Worm (Caenorhabditis elegans) whole organism, late embryonic: ENCODE measurements around the gene gst-16.

Experiments used
- ceh-6 ChIP-seq: fragments of 200-800 bp; sonication (Bioruptor generic); optimal IDR thresholded peaks from 2 replicates; lab custom pipeline; 2018; ENCODE audit warnings: mild to moderate bottlenecking, missing genetic modification characterization, missing compliant biosample characterization
- nhr-11 ChIP-seq: fragments of 150-350 bp; optimal IDR thresholded peaks from 2 replicates; lab custom pipeline; 2014; ENCODE audit warnings: missing biosample characterization, missing genetic modification characterization

DNA sequence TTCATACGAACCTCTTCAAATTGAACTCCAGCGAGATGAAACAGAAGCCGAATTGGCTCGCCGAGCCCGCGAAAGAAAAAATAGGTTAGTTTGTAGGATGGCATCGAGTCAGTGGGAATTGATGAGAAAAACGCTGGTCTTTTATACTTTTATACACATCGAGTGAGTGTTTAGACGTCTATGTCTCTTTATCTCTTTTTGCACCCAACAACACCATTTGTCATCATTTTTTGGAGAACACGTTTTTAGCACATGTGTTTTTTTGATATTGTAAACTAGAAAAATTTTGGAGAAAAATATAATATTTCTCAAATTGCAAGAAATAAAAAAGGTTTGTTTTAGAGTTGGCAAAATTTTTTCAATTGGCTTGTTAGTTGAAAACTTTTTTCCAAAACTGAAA lies at the start of gene gst-16:
- TF ChIP-seq ceh-6 (no peak), nhr-11 (tag; lab: Kevin White, UChicago) (no peak)
